Worm (Caenorhabditis elegans) whole organism, young adult: ENCODE results near the gene acdh-10.

ENCODE experiments used
- C06A6.2 ChIP-seq: fragments of 200-800 bp; sonication (Bioruptor generic); conservative IDR thresholded peaks from 2 replicates; pipeline ENCODE4 v1.3.6; 2022; ENCODE audit warnings: missing genetic modification characterization, missing compliant biosample characterization
- D2030.7 ChIP-seq: fragments of 200-800 bp; sonication (Bioruptor generic); IDR thresholded peaks from 2 replicates; pipeline ENCODE4 v1.3.6; 2022; ENCODE audit warnings: missing genetic modification reagents, missing genetic modification characterization, missing compliant biosample characterization
- F10E7.11 ChIP-seq: sonication (generic microtip); optimal IDR thresholded peaks from 2 replicates; lab custom pipeline; 2017; ENCODE audit warnings: mild to moderate bottlenecking, missing genetic modification characterization, moderate library complexity, missing compliant biosample characterization
- F49E8.2 ChIP-seq: sonication (generic microtip); optimal IDR thresholded peaks from 3 replicates; lab custom pipeline; 2017; ENCODE audit warnings: missing genetic modification characterization, mild to moderate bottlenecking, missing compliant biosample characterization, antibody characterized with exemption, moderate library complexity; ENCODE audit not compliant: insufficient read depth
- F52B5.7 ChIP-seq: sonication (generic microtip); optimal IDR thresholded peaks from 2 replicates; lab custom pipeline; 2016; ENCODE audit warnings: mild to moderate bottlenecking, missing genetic modification characterization, missing compliant biosample characterization
- F57C9.4 ChIP-seq: sonication (generic microtip); optimal IDR thresholded peaks from 2 replicates; lab custom pipeline; 2017; ENCODE audit warnings: mild to moderate bottlenecking, missing genetic modification characterization, missing compliant biosample characterization
- ama-1 ChIP-seq, 3 experiments: fragments of 150-350 bp in 1 of 3; sonication (generic microtip) in 2 of 3; optimal IDR thresholded peaks; 2 replicates each; lab custom pipeline; 2014 to 2018; ENCODE audit warnings: missing biosample characterization in 2 of 3, missing genetic modification characterization in 2 of 3, missing genetic modification reagents in 2 of 3
- aptf-3 ChIP-seq: fragments of 200-800 bp; sonication (Bioruptor generic); IDR thresholded peaks from 2 replicates; pipeline ENCODE4 v1.3.6; 2022; ENCODE audit warnings: missing genetic modification characterization, missing compliant biosample characterization
- cebp-2 ChIP-seq: fragments of 200-800 bp; sonication (Bioruptor generic); IDR thresholded peaks from 2 replicates; pipeline ENCODE4 v1.3.6; 2022; ENCODE audit warnings: missing genetic modification characterization, missing compliant biosample characterization
- ceh-40 ChIP-seq: fragments of 200-800 bp; sonication (Bioruptor generic); IDR thresholded peaks from 2 replicates; pipeline ENCODE4 v1.3.6; 2022; ENCODE audit warnings: missing genetic modification characterization, missing compliant biosample characterization
- ekl-4 ChIP-seq: fragments of 200-800 bp; sonication (Bioruptor generic); IDR thresholded peaks from 2 replicates; pipeline ENCODE4 v1.3.6; 2022; ENCODE audit warnings: missing genetic modification reagents, missing genetic modification characterization, missing compliant biosample characterization
- gei-17 ChIP-seq: fragments of 200-800 bp; sonication (Bioruptor generic); optimal IDR thresholded peaks from 2 replicates; lab custom pipeline; 2018; ENCODE audit warnings: mild to moderate bottlenecking, missing genetic modification characterization, missing compliant biosample characterization
- hmg-20 ChIP-seq: fragments of 200-800 bp; sonication (Bioruptor generic); IDR thresholded peaks from 2 replicates; pipeline ENCODE4 v1.3.6; 2022; ENCODE audit warnings: missing genetic modification reagents, missing genetic modification characterization, missing compliant biosample characterization
- lin-26 ChIP-seq: fragments of 200-800 bp; sonication (Bioruptor generic); IDR thresholded peaks from 2 replicates; pipeline ENCODE4 v1.3.6; 2022; ENCODE audit warnings: missing genetic modification reagents, missing genetic modification characterization, missing compliant biosample characterization
- lin-35 ChIP-seq, 3 experiments: fragments of 150-350 bp in 2 of 3; sonication (generic microtip) in 1 of 3; optimal IDR thresholded peaks; 2 replicates each; lab custom pipeline; 2014 to 2018; ENCODE audit warnings: missing biosample characterization in 3 of 3, missing genetic modification characterization in 3 of 3, missing genetic modification reagents in 3 of 3
- lin-40 ChIP-seq: sonication (generic microtip); optimal IDR thresholded peaks from 2 replicates; lab custom pipeline; 2016; ENCODE audit warnings: missing genetic modification characterization, mild to moderate bottlenecking, missing compliant biosample characterization, missing genotype, missing genetic modification reagents
- lin-54 ChIP-seq: fragments of 200-800 bp; sonication (Bioruptor generic); optimal IDR thresholded peaks from 2 replicates; lab custom pipeline; 2018; ENCODE audit warnings: mild to moderate bottlenecking, missing genetic modification characterization, missing compliant biosample characterization
- lir-1 ChIP-seq: fragments of 200-800 bp; sonication (Bioruptor generic); conservative IDR thresholded peaks from 2 replicates; pipeline ENCODE4 v1.3.6; 2022; ENCODE audit warnings: missing genetic modification reagents, missing genetic modification characterization, missing compliant biosample characterization
- lsl-1 ChIP-seq: fragments of 200-800 bp; sonication (Bioruptor generic); optimal IDR thresholded peaks from 2 replicates; lab custom pipeline; 2018; ENCODE audit warnings: mild to moderate bottlenecking, missing genetic modification characterization, moderate library complexity, missing compliant biosample characterization
- madf-10 ChIP-seq: sonication (generic microtip); optimal IDR thresholded peaks from 2 replicates; lab custom pipeline; 2016; ENCODE audit warnings: mild to moderate bottlenecking, missing genetic modification characterization, missing compliant biosample characterization
- nfya-2 ChIP-seq: fragments of 200-800 bp; sonication (Bioruptor generic); IDR thresholded peaks from 2 replicates; pipeline ENCODE4 v1.3.6; 2022; ENCODE audit warnings: missing genetic modification reagents, missing genetic modification characterization, missing compliant biosample characterization
- nhr-27 ChIP-seq: fragments of 200-800 bp; sonication (Bioruptor generic); optimal IDR thresholded peaks from 2 replicates; lab custom pipeline; 2018; ENCODE audit warnings: mild to moderate bottlenecking, missing genetic modification characterization, moderate library complexity, missing compliant biosample characterization
- rcor-1 ChIP-seq: fragments of 200-800 bp; sonication (Bioruptor generic); IDR thresholded peaks from 2 replicates; pipeline ENCODE4 v1.3.6; 2022; ENCODE audit warnings: missing genetic modification reagents, missing genetic modification characterization, missing compliant biosample characterization
- rec-8 ChIP-seq, 2 experiments: sonication (generic microtip); optimal IDR thresholded peaks; 2 replicates each; lab custom pipeline; 2016; ENCODE audit warnings: mild to moderate bottlenecking in 2 of 2, missing genetic modification characterization in 2 of 2, missing genetic modification reagents in 2 of 2, missing genotype in 2 of 2, missing biosample characterization in 1 of 2, missing compliant biosample characterization in 1 of 2, moderate library complexity in 1 of 2
- sea-2 ChIP-seq: fragments of 200-800 bp; sonication (Bioruptor generic); IDR thresholded peaks from 2 replicates; pipeline ENCODE4 v1.3.6; 2022; ENCODE audit warnings: missing genetic modification characterization, missing compliant biosample characterization
- snpc-1.3 ChIP-seq: sonication (generic microtip); optimal IDR thresholded peaks from 2 replicates; lab custom pipeline; 2017; ENCODE audit warnings: missing genetic modification characterization, mild to moderate bottlenecking, missing compliant biosample characterization, antibody characterized with exemption, moderate library complexity, missing genotype, missing genetic modification reagents; ENCODE audit not compliant: insufficient read depth
- snpc-4 ChIP-seq, 5 experiments: fragments of 150-350 bp in 1 of 5; sonication (generic microtip) in 4 of 5; optimal IDR thresholded peaks; 2 replicates each; lab custom pipeline; 2014 to 2018; ENCODE audit warnings: missing genetic modification characterization in 5 of 5, missing biosample characterization in 3 of 5, antibody characterized with exemption in 2 of 5, mild to moderate bottlenecking in 2 of 5, missing compliant biosample characterization in 2 of 5, missing genotype in 2 of 5, moderate library complexity in 2 of 5, missing genetic modification reagents in 1 of 5
- tbp1 ChIP-seq: fragments of 200-800 bp; sonication (Bioruptor generic); optimal IDR thresholded peaks from 2 replicates; lab custom pipeline; 2018; ENCODE audit warnings: mild to moderate bottlenecking, missing genetic modification characterization, missing compliant biosample characterization
- tbx-9 ChIP-seq: sonication (generic microtip); optimal IDR thresholded peaks from 2 replicates; lab custom pipeline; 2016; ENCODE audit warnings: borderline replicate concordance, missing genetic modification characterization, inconsistent platforms, missing compliant biosample characterization
- unc-130 ChIP-seq: sonication (generic microtip); optimal IDR thresholded peaks from 2 replicates; lab custom pipeline; 2016; ENCODE audit warnings: missing genetic modification reagents, missing genetic modification characterization, missing compliant biosample characterization
- ztf-18 ChIP-seq: sonication (generic microtip); optimal IDR thresholded peaks from 2 replicates; lab custom pipeline; 2016; ENCODE audit warnings: missing genotype, mild to moderate bottlenecking, missing genetic modification characterization, missing compliant biosample characterization
- ztf-22 ChIP-seq: fragments of 200-800 bp; sonication (Bioruptor generic); optimal IDR thresholded peaks from 2 replicates; lab custom pipeline; 2018; ENCODE audit warnings: mild to moderate bottlenecking, missing genetic modification characterization, moderate library complexity, missing compliant biosample characterization
- ztf-25 ChIP-seq: fragments of 200-800 bp; sonication (Bioruptor generic); IDR thresholded peaks from 2 replicates; pipeline ENCODE4 v1.3.6; 2022; ENCODE audit warnings: missing genetic modification reagents, missing genetic modification characterization, missing compliant biosample characterization

Gene acdh-10

DNA sequence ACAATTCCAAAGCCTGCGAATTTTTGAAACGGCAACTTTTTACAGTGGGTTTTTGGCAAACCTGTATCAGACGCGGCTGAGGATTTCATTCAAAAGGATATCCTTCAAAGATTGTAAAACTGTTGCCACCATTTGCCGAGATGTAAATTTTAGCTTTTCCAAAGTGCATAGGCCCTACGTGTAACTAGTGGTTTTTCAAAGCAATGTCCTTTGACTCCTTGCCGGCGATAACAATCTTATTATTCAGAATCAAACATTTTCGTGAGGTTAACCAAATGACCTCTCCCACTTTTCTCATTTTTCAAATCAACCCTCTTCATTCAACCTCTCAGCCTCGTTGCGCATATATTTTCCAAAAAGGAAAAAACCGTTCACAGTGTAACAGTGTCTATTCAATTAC lies 16.6 kb upstream of the acdh-10 start, which contains the start of gene T25G12.3:
Gene T25G12.3 (plus strand): TSS at position 301 of the 400 bp plus-strand sequence.
- no peak for TF ChIP-seq lin-35 (GFP tag; optimal IDR thresholded peaks at IDR 0.05; lab: Kevin White, UChicago)
- TF ChIP-seq ztf-18 (tag; lab: Kevin White, UChicago) = no peak
- TF ChIP-seq D2030.7 (GFP tag; lab: Robert Waterston, UW) = no peak
- TF ChIP-seq F52B5.7 (tag; lab: Kevin White, UChicago) = no peak
- TF ChIP-seq ekl-4 (GFP tag; lab: Robert Waterston, UW) = no peak
- no peak for TF ChIP-seq tbx-9 (tag; lab: Kevin White, UChicago)
- TF ChIP-seq sea-2 = no peak
- TF ChIP-seq rcor-1 (GFP tag; lab: Robert Waterston, UW) = no peak
- TF ChIP-seq unc-130 (GFP tag; lab: Kevin White, UChicago) = no peak
- TF ChIP-seq F10E7.11 (tag; lab: Kevin White, UChicago) = no peak
- TF ChIP-seq ztf-22 (GFP tag; lab: Kevin White, UChicago) = no peak
- TF ChIP-seq C06A6.2 (GFP tag; lab: Robert Waterston, UW) = no peak
- no peak for TF ChIP-seq ama-1 (optimal IDR thresholded peaks at IDR 0.05; lab: Kevin White, UChicago)
- no peak for TF ChIP-seq ama-1 (GFP tag; optimal IDR thresholded peaks at IDR 0.05; lab: Kevin White, UChicago)

- TF ChIP-seq F49E8.2 (tag; lab: Kevin White, UChicago) (no peak), cebp-2 (GFP tag; lab: Robert Waterston, UW) (no peak)
These were observed 15.4 kb upstream of the acdh-10 start, which contains the start of gene T25G12.6 for ce11 chrX:17230108-17230507. TSS of gene T25G12.6 (minus strand) at chrX:17230208.

DNA sequence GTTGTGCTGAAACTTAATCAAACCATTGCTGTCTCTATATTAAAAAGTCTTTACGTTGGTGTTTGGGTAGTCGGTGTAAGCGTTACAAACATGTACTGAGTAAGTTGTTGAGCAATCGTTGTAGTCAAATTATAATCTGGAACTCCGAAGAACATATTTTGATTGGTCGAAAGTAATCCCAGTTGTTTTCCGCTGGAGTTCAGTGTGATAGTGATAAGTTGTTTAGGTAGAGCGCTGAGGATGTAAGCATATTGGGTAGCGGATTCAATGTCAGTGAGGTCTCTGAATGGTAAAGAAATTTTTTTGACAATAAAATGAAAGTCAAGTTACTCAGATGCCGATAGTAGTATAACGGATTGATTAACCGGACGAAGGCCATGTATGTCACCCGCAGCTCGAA lies 12.7 kb upstream of the acdh-10 start:
- TF ChIP-seq lin-26 = no peak
- no peak for TF ChIP-seq lin-54
- TF ChIP-seq rec-8 (tag; optimal IDR thresholded peaks at IDR 0.05; lab: Kevin White, UChicago) = no peak
- TF ChIP-seq ceh-40 (GFP tag; lab: Robert Waterston, UW) = no peak
- TF ChIP-seq snpc-4 (GFP tag; optimal IDR thresholded peaks at IDR 0.05; lab: Kevin White, UChicago) = no peak
- TF ChIP-seq snpc-4 (tag; optimal IDR thresholded peaks at IDR 0.05; lab: Kevin White, UChicago) = no peak
- no peak for TF ChIP-seq tbp1
- TF ChIP-seq cebp-2 (GFP tag; lab: Robert Waterston, UW) = no peak
- no peak for TF ChIP-seq lir-1 (GFP tag; lab: Robert Waterston, UW)
- no peak for TF ChIP-seq aptf-3 (GFP tag; lab: Robert Waterston, UW)
- no peak for TF ChIP-seq nfya-2
- TF ChIP-seq madf-10 (tag; lab: Kevin White, UChicago) = no peak
- no peak for TF ChIP-seq F57C9.4 (tag; lab: Kevin White, UChicago)
- no peak for TF ChIP-seq ztf-25
- TF ChIP-seq lin-35 (GFP tag; optimal IDR thresholded peaks at IDR 0.05; lab: Kevin White, UChicago) = no peak
- TF ChIP-seq gei-17 (GFP tag; lab: Kevin White, UChicago) = no peak
- TF ChIP-seq lsl-1 (GFP tag; lab: Kevin White, UChicago) = no peak
- TF ChIP-seq hmg-20 (GFP tag; lab: Robert Waterston, UW) = no peak
- no peak for TF ChIP-seq lin-40 (tag; lab: Kevin White, UChicago)
- TF ChIP-seq nhr-27 (tag; lab: Kevin White, UChicago) = no peak
- TF ChIP-seq snpc-1.3 = no peak
